Worm (Caenorhabditis elegans): ENCODE results near the gene selt-1.2.

Gene selt-1.2

DNA sequence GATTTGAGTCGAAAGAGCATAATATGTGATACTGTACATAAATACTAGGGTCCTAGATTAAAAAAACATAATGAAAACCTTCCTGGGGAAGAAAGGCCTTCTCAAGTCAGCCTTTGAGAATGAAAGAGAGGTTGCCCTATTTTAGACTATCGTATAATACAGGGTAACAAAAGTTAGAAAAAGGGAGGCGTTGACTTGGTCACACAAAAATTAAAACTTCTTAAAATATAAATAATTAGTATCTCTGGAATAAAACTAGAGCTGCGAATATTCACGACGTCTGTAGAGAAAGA lies 34.6 kb downstream of the selt-1.2 start:
- TF ChIP-seq efl-1 (optimal IDR thresholded peaks at IDR 0.05) (no peak), efl-1 (GFP tag; optimal IDR thresholded peaks at IDR 0.05 in 1 of 2) (peak in 1 of 2 experiments; percentile 84), pax-3 (tag; optimal IDR thresholded peaks at IDR 0.05) (no peak)

DNA sequence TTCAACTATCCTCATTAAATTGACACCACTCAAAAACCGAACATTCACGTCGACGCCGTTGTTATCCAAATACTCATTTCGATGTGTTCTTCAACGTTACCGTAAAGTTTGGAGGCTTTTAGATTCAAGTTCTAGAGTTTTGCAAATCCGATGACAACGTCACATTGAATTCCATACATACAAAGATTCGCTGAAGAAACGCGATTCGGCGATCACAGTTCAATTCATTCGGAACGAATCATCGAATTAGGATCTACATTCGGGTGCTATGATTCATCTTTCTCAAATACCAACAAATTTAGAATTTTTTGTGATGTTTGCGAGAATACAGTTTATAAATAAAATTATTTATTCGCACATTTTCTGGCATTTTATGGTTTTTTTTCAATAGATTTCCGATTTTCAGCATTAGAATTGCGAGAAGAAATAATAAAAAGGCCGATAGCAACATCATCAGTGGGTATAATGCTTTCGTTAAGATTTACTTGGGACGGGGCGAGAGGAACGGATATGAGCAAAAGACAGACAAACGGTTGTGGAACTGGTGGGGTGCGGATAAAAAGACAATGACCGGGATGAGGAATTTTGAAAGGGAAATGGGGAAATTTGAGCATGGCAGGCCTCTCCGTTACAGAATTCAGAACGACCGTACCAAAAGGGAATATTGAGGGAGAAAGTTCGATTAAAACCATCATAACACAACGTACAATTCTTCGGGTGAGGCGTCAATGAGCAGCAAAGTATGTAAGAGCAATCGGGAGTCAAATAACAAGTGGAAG lies 35.1 kb downstream of the selt-1.2 start:
- TF ChIP-seq mdl-1 (tag; optimal IDR thresholded peaks at IDR 0.05) (peak in 1 of 2 experiments; percentile 28), jun-1 (tag; optimal IDR thresholded peaks at IDR 0.05) (peak; percentile 4), ama-1 (optimal IDR thresholded peaks at IDR 0.05) (peak; percentile 52), lsy-2 (tag; optimal IDR thresholded peaks at IDR 0.05) (peak in 1 of 2 experiments; percentile 40), rnt-1 (tag; optimal IDR thresholded peaks at IDR 0.05) (no peak), blmp-1 (tag; optimal IDR thresholded peaks at IDR 0.05) (peak; percentile 56), unc-130 (tag; optimal IDR thresholded peaks at IDR 0.05) (peak; percentile 7), nhr-20 (tag; optimal IDR thresholded peaks at IDR 0.05) (no peak), C16A3.4 (tag; optimal IDR thresholded peaks at IDR 0.05) (no peak), nhr-12 (tag; optimal IDR thresholded peaks at IDR 0.05) (no peak), snu-23 (GFP tag; optimal IDR thresholded peaks at IDR 0.05) (peak; percentile 5), sox-4 (tag; optimal IDR thresholded peaks at IDR 0.05) (peak; percentile 40), lin-14 (GFP tag; optimal IDR thresholded peaks at IDR 0.05) (peak; percentile 39), tbx-2 (tag; optimal IDR thresholded peaks at IDR 0.05) (peak; percentile 39), nhr-71 (tag; optimal IDR thresholded peaks at IDR 0.05) (peak; percentile 4), efl-1 (optimal IDR thresholded peaks at IDR 0.05) (peak; percentile 3 to 6), efl-1 (GFP tag; optimal IDR thresholded peaks at IDR 0.05 in 1 of 2) (peak in 1 of 2 experiments; percentile 73), elt-3 (tag; optimal IDR thresholded peaks at IDR 0.05) (peak in 1 of 6 experiments; percentile 10), C34B4.2 (tag; optimal IDR thresholded peaks at IDR 0.05) (no peak), nhr-19 (GFP tag; conservative IDR thresholded peaks at IDR 0.05) (no peak), skn-1 (tag; optimal IDR thresholded peaks at IDR 0.05) (no peak), zip-4 (GFP tag; optimal IDR thresholded peaks at IDR 0.05) (no peak), hpl-2 (GFP tag; optimal IDR thresholded peaks at IDR 0.05) (no peak), lin-35 (GFP tag; optimal IDR thresholded peaks at IDR 0.05) (peak in 1 of 2 experiments; percentile 39), fkh-4 (tag; optimal IDR thresholded peaks at IDR 0.05; ENCODE audit: borderline replicate concordance) (no peak), nhr-85 (tag) (peak; percentile 64), aly-2 (tag; optimal IDR thresholded peaks at IDR 0.05) (peak; percentile 74), mep-1 (tag; optimal IDR thresholded peaks at IDR 0.05) (peak; percentile 0)

DNA sequence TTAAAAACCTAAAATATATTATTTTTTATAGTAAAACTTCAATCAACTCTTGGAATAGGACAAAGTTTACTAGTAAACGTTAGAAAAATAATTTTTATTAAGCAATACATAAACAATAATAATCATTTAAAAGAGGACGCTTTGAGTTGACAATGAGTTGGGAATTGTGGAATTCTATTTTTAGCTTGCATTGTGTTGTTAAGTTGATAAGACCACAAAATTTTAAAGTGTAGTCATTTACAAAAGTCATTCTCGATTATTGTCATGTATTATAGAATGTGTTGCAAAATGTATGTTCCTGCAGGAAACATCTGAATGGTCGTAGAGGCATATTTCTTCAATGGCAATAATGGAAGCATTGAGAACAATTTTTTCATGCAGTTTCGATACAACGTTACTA lies 36.2 kb downstream of the selt-1.2 start:
- TF ChIP-seq sptf-1 (tag; optimal IDR thresholded peaks at IDR 0.05) (no peak), nhr-47 (tag; optimal IDR thresholded peaks at IDR 0.05) (no peak), ceh-88 (GFP tag; IDR thresholded peaks at IDR 0.05) (no peak), tlp-1 (tag; optimal IDR thresholded peaks at IDR 0.05) (no peak), pax-3 (tag; optimal IDR thresholded peaks at IDR 0.05) (no peak), efl-1 (optimal IDR thresholded peaks at IDR 0.05) (no peak), efl-1 (GFP tag; optimal IDR thresholded peaks at IDR 0.05 in 1 of 2) (peak in 1 of 2 experiments; percentile 50), elt-2 (tag; optimal IDR thresholded peaks at IDR 0.05) (peak; percentile 16), fkh-8 (tag; optimal IDR thresholded peaks at IDR 0.05) (no peak), aly-2 (tag; optimal IDR thresholded peaks at IDR 0.05) (no peak), dpl-1 (GFP tag; optimal IDR thresholded peaks at IDR 0.05) (no peak), nhr-76 (tag; optimal IDR thresholded peaks at IDR 0.05) (no peak), nhr-84 (tag; optimal IDR thresholded peaks at IDR 0.05) (no peak), aha-1 (tag; optimal IDR thresholded peaks at IDR 0.05) (no peak)

Data from whole organism, L1 larva.